Worm (Caenorhabditis elegans) whole organism, midembryonic: ENCODE measurements around the gene nape-1.

Source experiments
- cog-1 ChIP-seq: sonication (generic microtip); optimal IDR thresholded peaks from 2 replicates; lab custom pipeline; 2016; ENCODE audit warnings: missing genetic modification characterization, missing compliant biosample characterization
- med-1 ChIP-seq: sonication (generic microtip); optimal IDR thresholded peaks from 2 replicates; lab custom pipeline; 2017; ENCODE audit warnings: missing genetic modification characterization, mild to moderate bottlenecking, missing compliant biosample characterization, antibody characterized with exemption, missing genetic modification reagents; ENCODE audit not compliant: insufficient read depth
- tab-1 ChIP-seq: fragments of 200-800 bp; sonication (Bioruptor generic); IDR thresholded peaks from 2 replicates; pipeline ENCODE4 v1.3.6; 2022; ENCODE audit warnings: missing genetic modification characterization, missing compliant biosample characterization
- ztf-23 ChIP-seq: fragments of 200-800 bp; sonication (Bioruptor generic); IDR thresholded peaks from 2 replicates; pipeline ENCODE4 v1.3.6; 2022; ENCODE audit warnings: missing genetic modification reagents, missing genetic modification characterization, missing compliant biosample characterization

DNA sequence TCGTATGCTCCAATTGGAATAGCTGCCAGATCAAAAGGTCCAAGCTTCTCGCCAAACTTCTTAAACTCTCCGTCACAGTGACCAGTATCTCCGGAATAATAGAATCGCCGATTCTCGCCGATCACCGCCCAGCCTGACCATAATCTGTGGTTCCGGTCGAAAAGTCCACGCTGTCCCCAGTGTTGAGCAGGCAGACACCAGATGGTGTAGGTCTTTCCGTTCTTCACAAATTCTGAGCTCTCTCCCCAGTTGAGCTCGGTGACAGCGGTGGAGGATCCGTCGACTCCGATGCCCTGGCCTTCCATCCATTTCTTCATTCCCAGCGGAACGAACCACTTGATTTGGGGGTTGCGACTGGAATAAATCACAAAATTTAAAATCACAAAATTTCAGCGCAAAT is 4.4 kb downstream of the nape-1 start:
- TF ChIP-seq med-1 (GFP tag; lab: Kevin White, UChicago) (no peak), tab-1 (no peak), cog-1 (tag; lab: Kevin White, UChicago) (no peak), ztf-23 (GFP tag; lab: Robert Waterston, UW) (no peak)
